Fruit fly (Drosophila melanogaster) whole organism: ENCODE results near the gene Tsp29Fb.

Source experiments
- CG8478 ChIP-seq: fragments of >200 bp; optimal IDR thresholded peaks from 2 replicates; lab custom pipeline; 2018; ENCODE audit warnings: inconsistent platforms
- pan ChIP-seq: fragments of >200 bp; optimal IDR thresholded peaks from 2 replicates; lab custom pipeline; 2017

- TF ChIP-seq pan (lab: Kevin White, UChicago) (no peak), CG8478 (lab: Kevin White, UChicago) (no peak)
Measured at dm6 chr2L:8906279-8906678, 30.9 kb upstream of the Tsp29Fb start.
